Worm (Caenorhabditis elegans): ENCODE data around the gene daf-12.

DNA sequence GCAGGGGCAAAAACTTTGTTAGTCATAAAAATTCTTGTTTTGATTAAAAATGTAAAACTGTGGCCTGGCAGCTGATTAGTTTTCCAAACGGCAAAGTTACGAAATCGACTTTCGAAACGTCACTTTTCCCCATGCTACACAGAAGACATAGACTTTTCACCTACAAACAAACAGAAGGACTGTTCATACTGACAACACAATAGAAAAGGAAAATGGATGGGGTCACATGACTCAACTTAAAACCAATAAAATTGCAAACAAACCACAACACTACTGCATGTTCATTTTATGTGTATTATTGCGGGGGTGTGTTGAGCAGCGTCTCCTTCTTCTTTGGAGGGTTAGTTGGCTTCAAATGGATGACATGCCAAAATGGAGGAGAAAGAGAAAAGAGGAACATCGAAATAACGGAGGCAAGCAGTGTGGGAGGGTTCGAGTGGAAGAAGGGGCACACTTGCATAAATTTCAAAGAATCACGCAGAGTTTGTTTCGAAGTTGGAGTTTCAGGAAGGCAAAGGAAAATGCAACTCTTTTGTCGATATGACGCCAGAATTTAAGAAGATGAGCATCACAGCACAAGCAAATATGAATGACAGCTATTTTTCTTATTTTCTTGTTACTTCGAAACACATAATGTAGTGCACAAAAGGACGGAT is 42.5 kb downstream of the daf-12 start:
- no peak for TF ChIP-seq tra-4 (tag; optimal IDR thresholded peaks at IDR 0.05)
- TF ChIP-seq flt-1 (GFP tag; IDR thresholded peaks at IDR 0.05): no peak
- TF ChIP-seq ama-1 (optimal IDR thresholded peaks at IDR 0.05): no peak
- TF ChIP-seq hmbx-1 (tag; optimal IDR thresholded peaks at IDR 0.05): no peak
- TF ChIP-seq ets-7 (tag; optimal IDR thresholded peaks at IDR 0.05): no peak
- TF ChIP-seq ceh-13 (GFP tag; optimal IDR thresholded peaks at IDR 0.05): no peak
- no peak for TF ChIP-seq tbx-11 (GFP tag; IDR thresholded peaks at IDR 0.05)
- TF ChIP-seq F13C5.2 (tag; optimal IDR thresholded peaks at IDR 0.05): no peak
- no peak for TF ChIP-seq ceh-36 (tag; optimal IDR thresholded peaks at IDR 0.05)
- no peak for TF ChIP-seq pes-1 (GFP tag; IDR thresholded peaks at IDR 0.05)

Data from whole organism, early embryonic.